Worm (Caenorhabditis elegans) whole organism, L4 larva: Measurements from ENCODE around the gene D1044.7.
A peak's percentile ranks its signal among the peaks of the same experiment; 100 is the strongest.

Experiments used
- F10B5.3 ChIP-seq: sonication (generic microtip); optimal IDR thresholded peaks from 2 replicates; lab custom pipeline; 2016; ENCODE audit warnings: mild to moderate bottlenecking, missing genetic modification characterization, missing compliant biosample characterization
- F26F4.8 ChIP-seq: fragments of 200-800 bp; sonication (Bioruptor generic); conservative IDR thresholded peaks from 2 replicates; pipeline ENCODE4 v1.3.6; 2022; ENCODE audit warnings: missing genetic modification characterization, missing compliant biosample characterization
- F44E2.7 ChIP-seq: fragments of 200-800 bp; sonication (Bioruptor generic); IDR thresholded peaks from 2 replicates; pipeline ENCODE4 v2.1.2; 2022; ENCODE audit warnings: missing genetic modification characterization, missing compliant biosample characterization
- R02D3.7 ChIP-seq: fragments of 150-350 bp; sonication (generic microtip); optimal IDR thresholded peaks from 3 replicates; lab custom pipeline; 2014; ENCODE audit warnings: missing biosample characterization, missing genetic modification characterization
- T20F7.1 ChIP-seq: fragments of 200-800 bp; sonication (Bioruptor generic); optimal IDR thresholded peaks from 2 replicates; lab custom pipeline; 2018; ENCODE audit warnings: mild to moderate bottlenecking, missing genetic modification characterization, missing compliant biosample characterization
- Y105C5A.15 ChIP-seq: fragments of 200-800 bp; sonication (Bioruptor generic); IDR thresholded peaks from 2 replicates; pipeline ENCODE4 v1.3.6; 2022; ENCODE audit warnings: missing genetic modification characterization, missing compliant biosample characterization
- Y48G9A.11 ChIP-seq: fragments of 200-800 bp; sonication (Bioruptor generic); IDR thresholded peaks from 2 replicates; pipeline ENCODE4 v1.3.6; 2022; ENCODE audit warnings: missing genetic modification reagents, missing genetic modification characterization, missing compliant biosample characterization
- Y5F2A.4 ChIP-seq: fragments of 200-800 bp; sonication (Bioruptor generic); optimal IDR thresholded peaks from 2 replicates; lab custom pipeline; 2018; ENCODE audit warnings: mild to moderate bottlenecking, missing genetic modification characterization, missing compliant biosample characterization
- aha-1 ChIP-seq: fragments of 150-350 bp; peaks from one replicate; lab custom pipeline; 2014; ENCODE audit warnings: missing biosample characterization, missing genetic modification characterization
- aly-2 ChIP-seq: sonication (generic microtip); optimal IDR thresholded peaks from 2 replicates; lab custom pipeline; 2018; ENCODE audit warnings: missing biosample characterization, missing genetic modification characterization
- ama-1 ChIP-seq: fragments of 150-350 bp; optimal IDR thresholded peaks from 2 replicates; lab custom pipeline; 2014; ENCODE audit warnings: inconsistent platforms, mixed read lengths
- attf-4 ChIP-seq: sonication (generic microtip); optimal IDR thresholded peaks from 3 replicates; lab custom pipeline; 2017; ENCODE audit warnings: missing biosample characterization, missing genetic modification characterization
- ceh-20 ChIP-seq: fragments of 200-800 bp; sonication (Bioruptor generic); IDR thresholded peaks from 2 replicates; pipeline ENCODE4 v1.3.6; 2022; ENCODE audit warnings: missing genetic modification reagents, missing genetic modification characterization, missing compliant biosample characterization
- ceh-28 ChIP-seq: fragments of 150-350 bp; optimal IDR thresholded peaks from 2 replicates; lab custom pipeline; 2014; ENCODE audit warnings: missing biosample characterization, missing genetic modification reagents, missing genetic modification characterization
- ceh-44 ChIP-seq: fragments of 200-800 bp; sonication (Bioruptor generic); IDR thresholded peaks from 2 replicates; pipeline ENCODE4 v1.3.6; 2022; ENCODE audit warnings: missing genetic modification reagents, missing genetic modification characterization, missing compliant biosample characterization
- ceh-62 ChIP-seq: sonication (generic microtip); optimal IDR thresholded peaks from 2 replicates; lab custom pipeline; 2017; ENCODE audit warnings: missing biosample characterization, missing genetic modification characterization
- ces-1 ChIP-seq: fragments of 150-350 bp; sonication (generic microtip); optimal IDR thresholded peaks from 4 replicates; lab custom pipeline; 2014; ENCODE audit warnings: missing biosample characterization, missing genetic modification reagents, missing genetic modification characterization
- dmd-6 ChIP-seq: fragments of 200-800 bp; sonication (Bioruptor generic); IDR thresholded peaks from 2 replicates; pipeline ENCODE4 v1.3.6; 2022; ENCODE audit warnings: missing genetic modification reagents, missing genetic modification characterization, missing compliant biosample characterization
- dmd-8 ChIP-seq: fragments of 200-800 bp; sonication (Bioruptor generic); IDR thresholded peaks from 2 replicates; pipeline ENCODE4 v1.3.6; 2022; ENCODE audit warnings: missing genetic modification characterization, missing compliant biosample characterization
- dmd-9 ChIP-seq: fragments of 200-800 bp; sonication (Bioruptor generic); IDR thresholded peaks from 2 replicates; pipeline ENCODE4 v1.3.6; 2022; ENCODE audit warnings: missing genetic modification reagents, missing genetic modification characterization, missing compliant biosample characterization
- dpl-1 ChIP-seq: fragments of 150-350 bp; optimal IDR thresholded peaks from 2 replicates; lab custom pipeline; 2014; ENCODE audit warnings: missing biosample characterization, missing genetic modification reagents, missing genetic modification characterization
- dve-1 ChIP-seq: sonication (generic microtip); optimal IDR thresholded peaks from 2 replicates; lab custom pipeline; 2017; ENCODE audit warnings: antibody characterized with exemption, mild to moderate bottlenecking, missing genetic modification characterization, missing compliant biosample characterization; ENCODE audit not compliant: insufficient read depth
- egl-43 ChIP-seq: fragments of 200-800 bp; sonication (Bioruptor generic); IDR thresholded peaks from 2 replicates; pipeline ENCODE4 v1.3.6; 2022; ENCODE audit warnings: missing genetic modification reagents, missing genetic modification characterization, missing compliant biosample characterization
- jun-1 ChIP-seq: fragments of 150-350 bp; optimal IDR thresholded peaks from 2 replicates; lab custom pipeline; 2014; ENCODE audit warnings: missing biosample characterization, missing genetic modification reagents, missing genetic modification characterization
- lim-7 ChIP-seq: fragments of 200-800 bp; sonication (Bioruptor generic); IDR thresholded peaks from 2 replicates; pipeline ENCODE4 v1.3.6; 2022; ENCODE audit warnings: missing genetic modification characterization, missing compliant biosample characterization
- lin-1 ChIP-seq: fragments of 200-800 bp; sonication (Bioruptor generic); IDR thresholded peaks from 2 replicates; pipeline ENCODE4 v1.3.6; 2022; ENCODE audit warnings: missing genetic modification reagents, missing genetic modification characterization, missing compliant biosample characterization
- lin-29 ChIP-seq: fragments of 200-800 bp; sonication (Bioruptor generic); IDR thresholded peaks from 2 replicates; pipeline ENCODE4 v1.3.6; 2022; ENCODE audit warnings: missing genetic modification reagents, missing genetic modification characterization, missing compliant biosample characterization
- lsy-2 ChIP-seq, 2 experiments: fragments of 150-350 bp in 1 of 2; sonication (generic microtip) in 1 of 2; optimal IDR thresholded peaks; 2 replicates each; lab custom pipeline; 2014 to 2017; ENCODE audit warnings: missing biosample characterization in 2 of 2, missing genetic modification characterization in 2 of 2
- madf-9 ChIP-seq: fragments of 200-800 bp; sonication (Bioruptor generic); conservative IDR thresholded peaks from 2 replicates; pipeline ENCODE4 v1.3.6; 2022; ENCODE audit warnings: missing genetic modification reagents, missing genetic modification characterization, missing compliant biosample characterization
- mdt-29 ChIP-seq: fragments of 200-800 bp; sonication (Bioruptor generic); IDR thresholded peaks from 2 replicates; pipeline ENCODE4 v1.3.6; 2022; ENCODE audit warnings: missing genetic modification reagents, missing genetic modification characterization, missing compliant biosample characterization
- nhr-111 ChIP-seq: fragments of 200-800 bp; sonication (Bioruptor generic); optimal IDR thresholded peaks from 2 replicates; lab custom pipeline; 2018; ENCODE audit warnings: mild to moderate bottlenecking, missing genetic modification characterization, missing compliant biosample characterization
- nhr-25 ChIP-seq: sonication (generic microtip); optimal IDR thresholded peaks from 2 replicates; lab custom pipeline; 2017; ENCODE audit warnings: missing genetic modification characterization, mild to moderate bottlenecking, missing compliant biosample characterization, antibody characterized with exemption, moderate library complexity, borderline replicate concordance; ENCODE audit not compliant: insufficient read depth
- nhr-28 ChIP-seq: fragments of 150-350 bp; optimal IDR thresholded peaks from 2 replicates; lab custom pipeline; 2014; ENCODE audit warnings: missing biosample characterization, missing genetic modification characterization
- nhr-42 ChIP-seq: fragments of 200-800 bp; sonication (Bioruptor generic); IDR thresholded peaks from 2 replicates; pipeline ENCODE4 v1.3.6; 2022; ENCODE audit warnings: missing genetic modification characterization, missing compliant biosample characterization
- nhr-77 ChIP-seq: fragments of 150-350 bp; optimal IDR thresholded peaks from 2 replicates; lab custom pipeline; 2014; ENCODE audit warnings: missing biosample characterization, missing genetic modification characterization
- pha-4 ChIP-seq, 2 experiments: fragments of 150-350 bp in 1 of 2; fragments of 200-800 bp in 1 of 2; sonication (Bioruptor generic) in 1 of 2; IDR thresholded peaks in 1 of 2; optimal IDR thresholded peaks in 1 of 2; 2 replicates each; pipeline versions ENCODE4 v1.3.6 to Lab custom; 2014 to 2022; ENCODE audit warnings: missing genetic modification characterization in 2 of 2, missing genetic modification reagents in 2 of 2, missing biosample characterization in 1 of 2, missing compliant biosample characterization in 1 of 2
- php-3 ChIP-seq: fragments of 200-800 bp; sonication (Bioruptor generic); IDR thresholded peaks from 2 replicates; pipeline ENCODE4 v1.3.6; 2022; ENCODE audit warnings: missing genetic modification reagents, missing genetic modification characterization, missing compliant biosample characterization
- tag-97 ChIP-seq: fragments of 200-800 bp; sonication (Bioruptor generic); IDR thresholded peaks from 2 replicates; pipeline ENCODE4 v1.3.6; 2022; ENCODE audit warnings: missing genetic modification characterization, missing compliant biosample characterization
- tra-1 ChIP-seq: fragments of 200-800 bp; sonication (Bioruptor generic); IDR thresholded peaks from 2 replicates; pipeline ENCODE4 v1.3.6; 2022; ENCODE audit warnings: missing genetic modification reagents, missing genetic modification characterization, missing compliant biosample characterization
- vab-7 ChIP-seq: fragments of 200-800 bp; sonication (Bioruptor generic); IDR thresholded peaks from 2 replicates; pipeline ENCODE4 v1.3.6; 2022; ENCODE audit warnings: missing genetic modification reagents, missing genetic modification characterization, missing compliant biosample characterization
- zag-1 ChIP-seq: fragments of 150-350 bp; optimal IDR thresholded peaks from 2 replicates; lab custom pipeline; 2014; ENCODE audit warnings: missing biosample characterization, missing genetic modification characterization
- zfp-3 ChIP-seq: fragments of 200-800 bp; sonication (Bioruptor generic); conservative IDR thresholded peaks from 2 replicates; pipeline ENCODE4 v1.3.6; 2022; ENCODE audit warnings: missing genetic modification reagents, missing genetic modification characterization, missing compliant biosample characterization
- zip-2 ChIP-seq: fragments of 150-350 bp; optimal IDR thresholded peaks from 2 replicates; lab custom pipeline; 2014; ENCODE audit warnings: missing biosample characterization, missing genetic modification characterization
- ztf-11 ChIP-seq: fragments of 150-350 bp; optimal IDR thresholded peaks from 2 replicates; lab custom pipeline; 2014; ENCODE audit warnings: missing biosample characterization, missing genetic modification characterization

The D1044.7 gene

ce11 chrIII:5506023-5506597, 2.5 kb downstream of the D1044.7 start (continued):
- TF ChIP-seq zag-1: no peak
- TF ChIP-seq ama-1: peak; percentile 86
- TF ChIP-seq vab-7 (GFP tag; lab: Robert Waterston, UW): no peak
- no peak for TF ChIP-seq Y105C5A.15
- TF ChIP-seq T20F7.1 (GFP tag; lab: Kevin White, UChicago): peak; percentile 67
- 0 out of 2 replicates have a peak, but pooled peaks have one; percentile 51 for TF ChIP-seq tra-1
- no peak for TF ChIP-seq ces-1 (GFP tag; lab: Kevin White, UChicago)
- TF ChIP-seq zip-2 (tag; lab: Kevin White, UChicago): no peak
- TF ChIP-seq nhr-111 (GFP tag; lab: Kevin White, UChicago): peak; percentile 50
- no peak for TF ChIP-seq F10B5.3
- peak; percentile 27; the same call in 1 of the 2 replicates for TF ChIP-seq nhr-42 (GFP tag; lab: Robert Waterston, UW)
- no peak for TF ChIP-seq Y48G9A.11 (GFP tag; lab: Robert Waterston, UW)
- TF ChIP-seq tag-97: no peak
- TF ChIP-seq ceh-62 (tag; lab: Kevin White, UChicago): no peak
- TF ChIP-seq aha-1 (tag; lab: Kevin White, UChicago): peak; percentile 99
- TF ChIP-seq ceh-44 (GFP tag; lab: Robert Waterston, UW): no peak
- TF ChIP-seq R02D3.7 (tag; lab: Kevin White, UChicago): no peak
- no peak for TF ChIP-seq Y5F2A.4
- peak; percentile 38 for TF ChIP-seq php-3 (GFP tag; lab: Robert Waterston, UW)
- no peak for TF ChIP-seq dpl-1
- TF ChIP-seq dmd-6: peak; percentile 7; the same call in 1 of the 2 replicates
- peak; percentile 50; the same call in 1 of the 2 replicates for TF ChIP-seq dmd-9
- no peak for TF ChIP-seq attf-4 (tag; lab: Kevin White, UChicago)
- no peak for TF ChIP-seq nhr-28
- TF ChIP-seq aly-2 (tag; lab: Kevin White, UChicago): no peak
- TF ChIP-seq F44E2.7 (GFP tag; lab: Robert Waterston, UW): no peak
- TF ChIP-seq madf-9 (GFP tag; lab: Robert Waterston, UW): no peak
- no peak; the same call in 1 of the 2 replicates for TF ChIP-seq mdt-29 (GFP tag; lab: Robert Waterston, UW)
- TF ChIP-seq nhr-77 (tag; lab: Kevin White, UChicago): no peak
- no peak for TF ChIP-seq lin-1
- 0 out of 2 replicates have a peak, but pooled peaks have one; percentile 33 for TF ChIP-seq dmd-8
- TF ChIP-seq, all 104 proteins: peak for 27

ce11 chrIII:5505474-5506022, 3.0 kb downstream of the D1044.7 start:
- TF ChIP-seq lsy-2 (tag; optimal IDR thresholded peaks at IDR 0.05; lab: Kevin White, UChicago) (no peak), nhr-25 (no peak), dmd-6 (no peak), pha-4 (GFP tag; IDR thresholded peaks at IDR 0.05; lab: Robert Waterston, UW) (peak; percentile 7; the same call in 1 of the 2 replicates), pha-4 (tag; optimal IDR thresholded peaks at IDR 0.05; lab: Kevin White, UChicago) (no peak), ceh-28 (no peak), zfp-3 (GFP tag; lab: Robert Waterston, UW) (peak; percentile 29), lin-29 (GFP tag; lab: Robert Waterston, UW) (0 out of 2 replicates have a peak, but pooled peaks have one; percentile 7), aha-1 (tag; lab: Kevin White, UChicago) (peak; percentile 88), jun-1 (tag; lab: Kevin White, UChicago) (no peak), F26F4.8 (GFP tag; lab: Robert Waterston, UW) (no peak), F10B5.3 (no peak), zip-2 (tag; lab: Kevin White, UChicago) (no peak), dve-1 (tag; lab: Kevin White, UChicago) (no peak), ztf-11 (tag; lab: Kevin White, UChicago) (no peak), egl-43 (GFP tag; lab: Robert Waterston, UW) (peak; percentile 35; the same call in 1 of the 2 replicates), nhr-77 (tag; lab: Kevin White, UChicago) (peak; percentile 54), ceh-20 (GFP tag; lab: Robert Waterston, UW) (no peak), ceh-62 (tag; lab: Kevin White, UChicago) (no peak), Y5F2A.4 (no peak), lim-7 (0 out of 2 replicates have a peak, but pooled peaks have one; percentile 51)
- TF ChIP-seq, all 104 proteins: peak for 7
